Worm (Caenorhabditis elegans) whole organism, early embryonic: Measurements from ENCODE around the gene srh-141.

Experiments used
- B0310.2 ChIP-seq: sonication (generic microtip); optimal IDR thresholded peaks from 2 replicates; lab custom pipeline; 2016; ENCODE audit warnings: mild to moderate bottlenecking, missing genetic modification characterization, missing compliant biosample characterization
- F13C5.2 ChIP-seq: sonication (generic microtip); optimal IDR thresholded peaks from 2 replicates; lab custom pipeline; 2017; ENCODE audit warnings: mild to moderate bottlenecking, missing genetic modification characterization, inconsistent platforms, missing compliant biosample characterization
- aly-1 ChIP-seq: sonication (generic microtip); optimal IDR thresholded peaks from 2 replicates; lab custom pipeline; 2016; ENCODE audit warnings: missing genetic modification characterization, missing compliant biosample characterization
- ama-1 ChIP-seq: fragments of 150-350 bp; optimal IDR thresholded peaks from 2 replicates; lab custom pipeline; 2014
- ceh-13 ChIP-seq: fragments of 200-800 bp; sonication (Bioruptor generic); optimal IDR thresholded peaks from 2 replicates; lab custom pipeline; 2018; ENCODE audit warnings: mild to moderate bottlenecking, missing genetic modification characterization, missing compliant biosample characterization
- ceh-36 ChIP-seq: sonication (generic microtip); optimal IDR thresholded peaks from 2 replicates; lab custom pipeline; 2016; ENCODE audit warnings: missing genetic modification characterization, inconsistent platforms, missing compliant biosample characterization
- ets-7 ChIP-seq: sonication (generic microtip); optimal IDR thresholded peaks from 2 replicates; lab custom pipeline; 2016; ENCODE audit warnings: missing genotype, missing genetic modification characterization, missing compliant biosample characterization
- flt-1 ChIP-seq: fragments of 200-800 bp; sonication (Bioruptor generic); IDR thresholded peaks from 2 replicates; pipeline ENCODE4 v1.3.6; 2022; ENCODE audit warnings: missing genetic modification characterization, missing compliant biosample characterization
- hmbx-1 ChIP-seq: sonication (generic microtip); optimal IDR thresholded peaks from 2 replicates; lab custom pipeline; 2016; ENCODE audit warnings: mild to moderate bottlenecking, missing genetic modification characterization, missing compliant biosample characterization
- hmg-4 ChIP-seq: fragments of 200-800 bp; sonication (Bioruptor generic); optimal IDR thresholded peaks from 2 replicates; lab custom pipeline; 2018; ENCODE audit warnings: mild to moderate bottlenecking, missing genetic modification characterization, missing compliant biosample characterization
- hnd-1 ChIP-seq: sonication (generic microtip); optimal IDR thresholded peaks from 2 replicates; lab custom pipeline; 2016; ENCODE audit warnings: missing genetic modification characterization, missing compliant biosample characterization
- pes-1 ChIP-seq: fragments of 200-800 bp; sonication (Bioruptor generic); IDR thresholded peaks from 2 replicates; pipeline ENCODE4 v1.3.6; 2022; ENCODE audit warnings: missing genetic modification reagents, missing genetic modification characterization, missing compliant biosample characterization
- scrt-1 ChIP-seq: fragments of 200-800 bp; sonication (Bioruptor generic); IDR thresholded peaks from 2 replicates; pipeline ENCODE4 v1.3.6; 2022; ENCODE audit warnings: missing genetic modification characterization, missing compliant biosample characterization
- sea-1 ChIP-seq: fragments of 200-800 bp; sonication (Bioruptor generic); conservative IDR thresholded peaks from 2 replicates; pipeline ENCODE4 v1.3.6; 2022; ENCODE audit warnings: missing genetic modification characterization, missing compliant biosample characterization
- tbx-11 ChIP-seq: fragments of 200-800 bp; sonication (Bioruptor generic); IDR thresholded peaks from 2 replicates; pipeline ENCODE4 v1.3.6; 2022; ENCODE audit warnings: missing genetic modification characterization, missing compliant biosample characterization
- tbx-37 ChIP-seq: fragments of 200-800 bp; sonication (Bioruptor generic); conservative IDR thresholded peaks from 2 replicates; pipeline ENCODE4 v1.3.6; 2022; ENCODE audit warnings: missing genetic modification reagents, missing genetic modification characterization, missing compliant biosample characterization
- tra-4 ChIP-seq: sonication (generic microtip); optimal IDR thresholded peaks from 2 replicates; lab custom pipeline; 2017; ENCODE audit warnings: missing genetic modification characterization, missing compliant biosample characterization

srh-141 gene

ce11 chrV:16459377-16459776 is 15.7 kb downstream of the srh-141 start:
- no peak for TF ChIP-seq pes-1 (GFP tag; lab: Robert Waterston, UW)
- no peak for TF ChIP-seq ceh-36
- no peak for TF ChIP-seq scrt-1 (GFP tag; lab: Robert Waterston, UW)
- no peak for TF ChIP-seq ceh-13 (GFP tag; lab: Kevin White, UChicago)
- TF ChIP-seq hmg-4 (GFP tag; lab: Kevin White, UChicago): no peak
- no peak for TF ChIP-seq ets-7 (tag; lab: Kevin White, UChicago)
- TF ChIP-seq tbx-37: no peak
- TF ChIP-seq B0310.2 (tag; lab: Kevin White, UChicago): no peak
- TF ChIP-seq hnd-1 (tag; lab: Kevin White, UChicago): no peak
- no peak for TF ChIP-seq ama-1 (lab: Kevin White, UChicago)
- no peak for TF ChIP-seq tbx-11 (GFP tag; lab: Robert Waterston, UW)
- TF ChIP-seq sea-1 (GFP tag; lab: Robert Waterston, UW): no peak
- no peak for TF ChIP-seq hmbx-1
- TF ChIP-seq aly-1 (tag; lab: Kevin White, UChicago): no peak
- no peak for TF ChIP-seq flt-1 (GFP tag; lab: Robert Waterston, UW)
- TF ChIP-seq F13C5.2 (tag; lab: Kevin White, UChicago): no peak
- no peak for TF ChIP-seq tra-4

- no peak for TF ChIP-seq ceh-13 (GFP tag; lab: Kevin White, UChicago)
- TF ChIP-seq pes-1 (GFP tag; lab: Robert Waterston, UW): no peak
- TF ChIP-seq hnd-1 (tag; lab: Kevin White, UChicago): no peak
- no peak for TF ChIP-seq ama-1 (lab: Kevin White, UChicago)
- TF ChIP-seq F13C5.2 (tag; lab: Kevin White, UChicago): no peak
- no peak for TF ChIP-seq scrt-1 (GFP tag; lab: Robert Waterston, UW)
- TF ChIP-seq tbx-37: no peak
- TF ChIP-seq sea-1 (GFP tag; lab: Robert Waterston, UW): no peak
- TF ChIP-seq hmbx-1: no peak
These were observed 17.1 kb downstream of the srh-141 start, which contains the start of gene srh-142 for ce11 chrV:16460866-16461265. srh-142 (minus strand) TSS chrV:16460966.

ce11 chrV:16467840-16468239 is 24.1 kb downstream of the srh-141 start, which contains the start of gene sru-44:
sru-44 (minus strand) TSS chrV:16467940.
- TF ChIP-seq tbx-37 (no peak), ets-7 (tag; lab: Kevin White, UChicago) (no peak), tbx-11 (GFP tag; lab: Robert Waterston, UW) (no peak), flt-1 (GFP tag; lab: Robert Waterston, UW) (no peak), scrt-1 (GFP tag; lab: Robert Waterston, UW) (no peak), ceh-13 (GFP tag; lab: Kevin White, UChicago) (no peak), F13C5.2 (tag; lab: Kevin White, UChicago) (no peak)

ce11 chrV:16470916-16471315 is 27.2 kb downstream of the srh-141 start, which contains the start of gene srh-138:
srh-138 (minus strand) TSS chrV:16471016.
- TF ChIP-seq tra-4 (no peak), ceh-36 (no peak), flt-1 (GFP tag; lab: Robert Waterston, UW) (no peak)

- no peak for TF ChIP-seq B0310.2 (tag; lab: Kevin White, UChicago)
- no peak for TF ChIP-seq flt-1 (GFP tag; lab: Robert Waterston, UW)
- no peak for TF ChIP-seq hmg-4 (GFP tag; lab: Kevin White, UChicago)
- TF ChIP-seq tbx-37: no peak
- no peak for TF ChIP-seq hnd-1 (tag; lab: Kevin White, UChicago)
- no peak for TF ChIP-seq sea-1 (GFP tag; lab: Robert Waterston, UW)
- TF ChIP-seq ets-7 (tag; lab: Kevin White, UChicago): no peak
- TF ChIP-seq ama-1 (lab: Kevin White, UChicago): no peak
These were observed 28.4 kb downstream of the srh-141 start, which contains the start of gene srw-35 for ce11 chrV:16471995-16472563. srw-35 (plus strand) TSS chrV:16472513.

- TF ChIP-seq hmg-4 (GFP tag; lab: Kevin White, UChicago): no peak
- TF ChIP-seq aly-1 (tag; lab: Kevin White, UChicago): no peak
- TF ChIP-seq scrt-1 (GFP tag; lab: Robert Waterston, UW): no peak
- TF ChIP-seq F13C5.2 (tag; lab: Kevin White, UChicago): no peak
- TF ChIP-seq ceh-36: no peak
- TF ChIP-seq hnd-1 (tag; lab: Kevin White, UChicago): no peak
- TF ChIP-seq pes-1 (GFP tag; lab: Robert Waterston, UW): no peak
- no peak for TF ChIP-seq tbx-37
- no peak for TF ChIP-seq tbx-11 (GFP tag; lab: Robert Waterston, UW)
- no peak for TF ChIP-seq tra-4
- TF ChIP-seq hmbx-1: no peak
- no peak for TF ChIP-seq flt-1 (GFP tag; lab: Robert Waterston, UW)
- no peak for TF ChIP-seq ceh-13 (GFP tag; lab: Kevin White, UChicago)
- TF ChIP-seq ets-7 (tag; lab: Kevin White, UChicago): no peak
- TF ChIP-seq B0310.2 (tag; lab: Kevin White, UChicago): no peak
These were observed 35.5 kb downstream of the srh-141 start, which contains the start of gene T08G3.11 for ce11 chrV:16479275-16479674. T08G3.11 (minus strand) TSS chrV:16479375.

- no peak for TF ChIP-seq tra-4
- no peak for TF ChIP-seq B0310.2 (tag; lab: Kevin White, UChicago)
- no peak for TF ChIP-seq hmbx-1
- no peak for TF ChIP-seq ceh-13 (GFP tag; lab: Kevin White, UChicago)
These were observed 37.3 kb downstream of the srh-141 start, which contains the start of the genes F57E7.4 and spig-6 for ce11 chrV:16480919-16481630. F57E7.4 (minus strand) TSS chrV:16481019. spig-6 (plus strand) TSS chrV:16481580.
